Worm (Caenorhabditis elegans) whole organism, L1 larva: ENCODE results near the gene W03G11.4.

ENCODE experiments used
- aha-1 ChIP-seq: fragments of 150-350 bp; optimal IDR thresholded peaks from 2 replicates; lab custom pipeline; 2014; ENCODE audit warnings: missing biosample characterization, missing genetic modification characterization
- ama-1 ChIP-seq: fragments of 150-350 bp; optimal IDR thresholded peaks from 2 replicates; lab custom pipeline; 2014
- blmp-1 ChIP-seq: fragments of 150-350 bp; optimal IDR thresholded peaks from 2 replicates; lab custom pipeline; 2014; ENCODE audit warnings: missing biosample characterization, missing genetic modification characterization
- efl-3 ChIP-seq: fragments of 200-800 bp; sonication (Bioruptor generic); optimal IDR thresholded peaks from 2 replicates; lab custom pipeline; 2018; ENCODE audit warnings: mild to moderate bottlenecking, missing genetic modification characterization, missing compliant biosample characterization
- lin-13 ChIP-seq: fragments of 150-350 bp; optimal IDR thresholded peaks from 2 replicates; lab custom pipeline; 2014; ENCODE audit warnings: missing biosample characterization, missing genetic modification reagents, missing genetic modification characterization
- mdl-1 ChIP-seq, 2 experiments: fragments of 150-350 bp; optimal IDR thresholded peaks; 2 replicates each; lab custom pipeline; 2014 to 2017; ENCODE audit warnings: missing biosample characterization in 2 of 2, missing genetic modification characterization in 2 of 2, inconsistent platforms in 1 of 2
- nhr-76 ChIP-seq: sonication (generic microtip); optimal IDR thresholded peaks from 2 replicates; lab custom pipeline; 2017; ENCODE audit warnings: missing biosample characterization, missing genetic modification characterization
- snu-23 ChIP-seq: sonication (generic microtip); optimal IDR thresholded peaks from 2 replicates; lab custom pipeline; 2016; ENCODE audit warnings: missing genetic modification characterization, missing compliant biosample characterization
- tbx-2 ChIP-seq: sonication (generic microtip); optimal IDR thresholded peaks from 2 replicates; lab custom pipeline; 2016; ENCODE audit warnings: missing genetic modification characterization, missing compliant biosample characterization
- unc-62 ChIP-seq: fragments of 150-350 bp; optimal IDR thresholded peaks from 2 replicates; lab custom pipeline; 2014; ENCODE audit warnings: missing biosample characterization, missing genetic modification reagents, missing genetic modification characterization
- zag-1 ChIP-seq: fragments of 150-350 bp; optimal IDR thresholded peaks from 2 replicates; lab custom pipeline; 2014; ENCODE audit warnings: missing biosample characterization, missing genetic modification characterization
- ztf-4 ChIP-seq: fragments of 150-350 bp; optimal IDR thresholded peaks from 2 replicates; lab custom pipeline; 2014; ENCODE audit warnings: missing biosample characterization, missing genetic modification characterization

DNA sequence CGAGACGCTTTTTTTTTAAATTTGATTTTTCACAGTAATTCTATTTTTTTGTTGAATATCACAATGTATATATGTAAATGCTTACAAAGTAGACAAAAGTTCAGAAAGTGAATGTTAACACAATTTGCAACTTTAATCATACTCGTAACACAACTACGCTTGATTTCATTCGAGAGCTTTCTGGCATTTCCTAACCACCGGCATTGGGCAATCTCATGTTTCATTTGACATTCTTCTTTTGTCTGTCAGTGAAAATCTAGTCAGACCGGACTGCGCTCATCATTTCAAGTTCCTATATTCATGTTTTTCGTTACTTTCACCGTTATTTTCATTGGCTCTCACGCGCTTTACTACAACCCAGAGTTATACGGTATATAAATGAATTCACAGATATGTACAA lies 18.3 kb upstream of the W03G11.4 start, which contains the start of gene lgc-14:
- TF ChIP-seq snu-23 (GFP tag; lab: Kevin White, UChicago) (no peak), zag-1 (tag; lab: Kevin White, UChicago) (no peak), nhr-76 (tag; lab: Kevin White, UChicago) (no peak), efl-3 (GFP tag; lab: Kevin White, UChicago) (no peak), tbx-2 (tag; lab: Kevin White, UChicago) (no peak), mdl-1 (tag; optimal IDR thresholded peaks at IDR 0.05; lab: Kevin White, UChicago) (no peak), blmp-1 (tag; lab: Kevin White, UChicago) (no peak), ama-1 (lab: Kevin White, UChicago) (no peak), ztf-4 (tag; lab: Kevin White, UChicago) (no peak), lin-13 (no peak), unc-62 (no peak), aha-1 (no peak)
